Worm (Caenorhabditis elegans): ENCODE measurements around the gene math-40.

math-40 gene

DNA sequence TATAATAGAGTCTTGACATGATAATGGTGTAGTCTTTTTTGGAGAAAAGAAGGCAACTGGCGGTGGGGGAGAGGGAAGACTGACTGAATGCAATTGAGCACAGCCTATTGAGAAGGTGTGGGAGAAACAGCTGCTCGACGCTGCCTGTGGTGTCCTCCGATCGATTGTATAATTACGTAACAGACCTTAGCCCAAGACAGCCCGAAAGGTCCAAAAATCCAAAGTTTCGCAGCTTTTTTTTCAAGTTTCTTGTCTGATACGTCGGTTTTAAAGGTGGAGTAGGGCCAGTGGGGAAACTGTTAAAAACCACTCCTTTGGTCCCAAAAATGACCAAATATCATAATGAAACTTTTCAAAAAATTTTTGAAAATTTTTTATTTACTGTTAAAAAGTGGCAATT is 42.3 kb upstream of the math-40 start, which contains the start of the genes C08F1.6 and fbxb-13:
Gene C08F1.6, minus strand, starts transcription at position 101 of the 400 bp plus-strand sequence.
Gene fbxb-13, plus strand, starts transcription at position 191 of the 400 bp plus-strand sequence.
- no peak for TF ChIP-seq D2030.7 (GFP tag; IDR thresholded peaks at IDR 0.05)
- no peak for TF ChIP-seq nfya-2 (GFP tag; IDR thresholded peaks at IDR 0.05)
- no peak for TF ChIP-seq snpc-1.3 (tag; optimal IDR thresholded peaks at IDR 0.05; ENCODE audit: insufficient read depth)
- no peak for TF ChIP-seq mxl-1 (tag; optimal IDR thresholded peaks at IDR 0.05)
- no peak for TF ChIP-seq chd-7 (tag; optimal IDR thresholded peaks at IDR 0.05)
- no peak for TF ChIP-seq egl-44 (GFP tag; IDR thresholded peaks at IDR 0.05)

DNA sequence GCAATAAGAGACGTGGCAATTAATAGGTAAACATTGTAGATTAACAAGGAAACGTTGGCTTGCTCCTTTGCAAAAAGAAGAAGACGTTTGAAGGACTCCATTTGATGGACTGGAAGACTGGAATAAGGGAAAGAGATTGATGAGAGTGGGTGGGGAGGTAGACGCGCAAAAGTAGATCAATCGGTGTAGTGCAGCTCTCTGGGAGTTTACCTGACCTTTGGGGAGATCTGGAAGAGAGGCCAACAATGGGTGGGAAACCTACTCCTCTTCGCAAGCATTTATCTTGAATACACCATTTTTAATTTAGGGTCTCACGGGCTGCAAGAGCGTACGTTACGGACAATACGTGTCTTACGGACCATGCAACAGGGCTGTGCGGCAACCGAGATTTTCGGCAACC is 24.1 kb upstream of the math-40 start, which contains the start of gene C08F1.12:
Gene C08F1.12, minus strand, starts transcription at position 101 of the 400 bp plus-strand sequence.
- TF ChIP-seq ztf-6 (GFP tag; IDR thresholded peaks at IDR 0.05) (no peak), xnd-1 (tag; optimal IDR thresholded peaks at IDR 0.05) (no peak), zim-3 (tag; optimal IDR thresholded peaks at IDR 0.05) (no peak), hrde-1 (tag; optimal IDR thresholded peaks at IDR 0.05; ENCODE audit: borderline replicate concordance) (no peak), let-526 (GFP tag; IDR thresholded peaks at IDR 0.05) (no peak), nhr-90 (tag; optimal IDR thresholded peaks at IDR 0.05) (no peak), unc-130 (GFP tag; optimal IDR thresholded peaks at IDR 0.05) (no peak), lin-40 (tag; optimal IDR thresholded peaks at IDR 0.05) (no peak), lsy-27 (tag; optimal IDR thresholded peaks at IDR 0.05; ENCODE audit: borderline replicate concordance, insufficient read depth) (no peak), F23B12.7 (tag; optimal IDR thresholded peaks at IDR 0.05; ENCODE audit: insufficient read depth) (no peak), sea-2 (GFP tag; IDR thresholded peaks at IDR 0.05) (no peak), ets-4 (GFP tag; optimal IDR thresholded peaks at IDR 0.05) (no peak), die-1 (tag; optimal IDR thresholded peaks at IDR 0.05) (no peak), F39B2.1 (GFP tag; IDR thresholded peaks at IDR 0.05) (no peak), ccch-3 (GFP tag; optimal IDR thresholded peaks at IDR 0.05) (no peak), Y53F4B.3 (GFP tag; IDR thresholded peaks at IDR 0.05) (no peak), F57C9.4 (tag; optimal IDR thresholded peaks at IDR 0.05) (no peak), egl-44 (GFP tag; IDR thresholded peaks at IDR 0.05) (no peak), nfya-2 (GFP tag; IDR thresholded peaks at IDR 0.05) (no peak), ceh-58 (GFP tag; IDR thresholded peaks at IDR 0.05) (no peak)

DNA sequence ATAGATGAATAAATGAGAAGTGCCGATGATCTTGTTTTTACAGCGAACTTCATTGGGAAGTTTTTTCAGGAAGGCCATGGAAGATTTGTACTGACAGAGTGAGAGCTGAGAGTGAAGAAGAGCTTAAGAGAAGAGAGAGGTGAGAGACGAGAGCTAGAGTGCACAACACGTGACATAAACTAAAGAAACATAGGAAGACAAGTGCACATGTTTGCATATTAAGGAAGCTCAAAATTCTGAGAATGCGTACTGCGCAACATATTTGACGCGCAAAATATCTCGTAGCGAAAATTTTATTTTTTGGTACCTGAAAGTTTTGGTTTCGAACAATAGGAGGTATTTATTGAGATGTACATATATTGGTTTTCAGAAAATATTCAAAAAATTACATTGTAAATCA is 22.2 kb upstream of the math-40 start, which contains the start of gene C08F1.8:
Gene C08F1.8, minus strand, starts transcription at position 101 of the 400 bp plus-strand sequence.
- TF ChIP-seq unc-62 (GFP tag; optimal IDR thresholded peaks at IDR 0.05) (no peak), ama-1 (optimal IDR thresholded peaks at IDR 0.05) (no peak), ama-1 (GFP tag; optimal IDR thresholded peaks at IDR 0.05) (no peak), mel-28 (tag; optimal IDR thresholded peaks at IDR 0.05; ENCODE audit: borderline replicate concordance) (no peak), ztf-18 (tag; optimal IDR thresholded peaks at IDR 0.05) (no peak), lin-40 (tag; optimal IDR thresholded peaks at IDR 0.05) (no peak), ekl-4 (GFP tag; IDR thresholded peaks at IDR 0.05) (no peak), bed-1 (GFP tag; IDR thresholded peaks at IDR 0.05) (no peak), atf-7 (tag; optimal IDR thresholded peaks at IDR 0.05) (no peak), B0019.2 (GFP tag; conservative IDR thresholded peaks at IDR 0.05) (no peak), ceh-79 (tag; optimal IDR thresholded peaks at IDR 0.05) (no peak), tbp1 (GFP tag; optimal IDR thresholded peaks at IDR 0.05) (no peak), attf-3 (GFP tag; conservative IDR thresholded peaks at IDR 0.05) (no peak), nhr-90 (tag; optimal IDR thresholded peaks at IDR 0.05) (no peak), ceh-58 (GFP tag; IDR thresholded peaks at IDR 0.05) (no peak)

Measured in whole organism, young adult.